Fruit fly (Drosophila melanogaster) whole organism, prepupa: ENCODE results near the gene fd96Ca.

ENCODE experiments used
- Blimp-1 ChIP-seq: fragments of 200-800 bp; sonication (Bioruptor generic); optimal IDR thresholded peaks from 3 replicates; lab custom pipeline; 2017; ENCODE audit warnings: missing biosample characterization, missing genetic modification characterization, mild to moderate bottlenecking, moderate library complexity, missing genetic modification reagents
- CG10669 ChIP-seq: fragments of 200-800 bp; sonication (Bioruptor generic); optimal IDR thresholded peaks from 3 replicates; lab custom pipeline; 2018; ENCODE audit warnings: missing biosample characterization, mild to moderate bottlenecking, missing genetic modification characterization, moderate library complexity
- CG11762 ChIP-seq: fragments of 200-800 bp; sonication (Bioruptor generic); optimal IDR thresholded peaks from 3 replicates; lab custom pipeline; 2016; ENCODE audit warnings: missing biosample characterization, missing genetic modification characterization; ENCODE audit not compliant: insufficient read depth
- CG15336 ChIP-seq: fragments of 200-800 bp; sonication (Bioruptor generic); IDR thresholded peaks from 2 replicates; pipeline ENCODE4 v1.3.6; 2022; ENCODE audit warnings: missing biosample characterization, missing genetic modification characterization
- CG1621 ChIP-seq: fragments of 200-800 bp; sonication (Bioruptor generic); optimal IDR thresholded peaks from 3 replicates; lab custom pipeline; 2018; ENCODE audit warnings: missing biosample characterization, mild to moderate bottlenecking, missing genetic modification characterization
- CG3032 ChIP-seq: fragments of 200-800 bp; optimal IDR thresholded peaks from 2 replicates; lab custom pipeline; 2019; ENCODE audit warnings: missing biosample characterization, mild to moderate bottlenecking, missing genetic modification characterization, moderate library complexity
- CG31627 ChIP-seq: fragments of 200-800 bp; sonication (Bioruptor generic); optimal IDR thresholded peaks from 3 replicates; lab custom pipeline; 2016; ENCODE audit warnings: missing biosample characterization, missing genetic modification characterization
- CG32006 ChIP-seq: fragments of 200-800 bp; sonication (Bioruptor generic); optimal IDR thresholded peaks from 3 replicates; lab custom pipeline; 2017; ENCODE audit warnings: missing biosample characterization, mild to moderate bottlenecking, missing genetic modification characterization
- CG3919 ChIP-seq: fragments of 200-800 bp; sonication (Bioruptor generic); optimal IDR thresholded peaks from 3 replicates; lab custom pipeline; 2016; ENCODE audit warnings: missing biosample characterization, missing genetic modification characterization
- CG4318 ChIP-seq: fragments of 200-800 bp; sonication (Bioruptor generic); optimal IDR thresholded peaks from 3 replicates; lab custom pipeline; 2017; ENCODE audit warnings: missing biosample characterization, mild to moderate bottlenecking, missing genetic modification characterization
- CG6276 ChIP-seq: fragments of 200-800 bp; sonication (Bioruptor generic); optimal IDR thresholded peaks from 2 replicates; lab custom pipeline; 2017; ENCODE audit warnings: missing biosample characterization, mild to moderate bottlenecking, missing genetic modification characterization
- CG6792 ChIP-seq: fragments of 200-800 bp; sonication (Bioruptor generic); optimal IDR thresholded peaks from 3 replicates; lab custom pipeline; 2016; ENCODE audit warnings: missing biosample characterization, missing genetic modification characterization
- CG6854 ChIP-seq: fragments of 200-800 bp; sonication (Bioruptor generic); optimal IDR thresholded peaks from 2 replicates; lab custom pipeline; 2017; ENCODE audit warnings: missing biosample characterization, mild to moderate bottlenecking, missing genetic modification characterization
- CG7368 ChIP-seq: fragments of 200-800 bp; sonication (Bioruptor generic); optimal IDR thresholded peaks from 3 replicates; lab custom pipeline; 2016; ENCODE audit warnings: missing biosample characterization, missing genetic modification characterization
- CG8119 ChIP-seq: fragments of 200-800 bp; sonication (Bioruptor generic); IDR thresholded peaks from 3 replicates; pipeline ENCODE4 v1.3.6; 2022; ENCODE audit warnings: missing biosample characterization, missing genetic modification characterization
- CG8319 ChIP-seq: fragments of 200-800 bp; sonication (Bioruptor generic); optimal IDR thresholded peaks from 3 replicates; lab custom pipeline; 2016; ENCODE audit warnings: missing biosample characterization, missing genetic modification characterization
- CG8632 ChIP-seq: fragments of 200-800 bp; sonication (Bioruptor generic); optimal IDR thresholded peaks from 3 replicates; lab custom pipeline; 2016; ENCODE audit warnings: missing biosample characterization, missing genetic modification characterization
- Eip75B ChIP-seq: fragments of 200-800 bp; sonication (Bioruptor generic); optimal IDR thresholded peaks from 3 replicates; lab custom pipeline; 2016; ENCODE audit warnings: missing biosample characterization, missing genetic modification characterization
- Eip78C ChIP-seq: fragments of 200-800 bp; sonication (Bioruptor generic); peaks from one replicate; lab custom pipeline; 2016; ENCODE audit warnings: missing biosample characterization, missing genetic modification characterization
- Eip93F ChIP-seq: fragments of 200-800 bp; sonication (Bioruptor generic); optimal IDR thresholded peaks from 2 replicates; lab custom pipeline; 2016; ENCODE audit warnings: missing biosample characterization, mild to moderate bottlenecking, missing genetic modification characterization
- Gug ChIP-seq: fragments of 200-800 bp; sonication (Bioruptor generic); IDR thresholded peaks from 2 replicates; pipeline ENCODE4 v1.3.6; 2022; ENCODE audit warnings: missing biosample characterization, missing genetic modification characterization
- Hr4 ChIP-seq: fragments of 200-800 bp; sonication (Bioruptor generic); optimal IDR thresholded peaks from 3 replicates; lab custom pipeline; 2016; ENCODE audit warnings: missing biosample characterization, missing genetic modification characterization
- Met ChIP-seq: fragments of 200-800 bp; sonication (Bioruptor generic); optimal IDR thresholded peaks from 3 replicates; lab custom pipeline; 2016; ENCODE audit warnings: missing biosample characterization, missing genetic modification characterization
- OdsH ChIP-seq: fragments of 200-800 bp; sonication (Bioruptor generic); optimal IDR thresholded peaks from 3 replicates; lab custom pipeline; 2016; ENCODE audit warnings: missing biosample characterization, missing genetic modification characterization
- Sox102F ChIP-seq: fragments of 200-800 bp; sonication (Bioruptor generic); optimal IDR thresholded peaks from 2 replicates; lab custom pipeline; 2016; ENCODE audit warnings: missing biosample characterization, mild to moderate bottlenecking, missing genetic modification characterization
- Sox14 ChIP-seq: fragments of 200-800 bp; sonication (Bioruptor generic); optimal IDR thresholded peaks from 3 replicates; lab custom pipeline; 2016; ENCODE audit warnings: missing biosample characterization, missing genetic modification characterization
- Sox15 ChIP-seq: fragments of 200-800 bp; sonication (Bioruptor generic); optimal IDR thresholded peaks from 3 replicates; lab custom pipeline; 2016; ENCODE audit warnings: missing biosample characterization, missing genetic modification characterization
- achi ChIP-seq: fragments of 200-800 bp; sonication (Bioruptor generic); optimal IDR thresholded peaks from 3 replicates; lab custom pipeline; 2016; ENCODE audit warnings: missing biosample characterization, missing genetic modification characterization
- acj6 ChIP-seq: fragments of 200-800 bp; sonication (Bioruptor generic); optimal IDR thresholded peaks from 3 replicates; lab custom pipeline; 2016; ENCODE audit warnings: missing biosample characterization, missing genetic modification characterization
- dsx ChIP-seq: fragments of 200-800 bp; optimal IDR thresholded peaks from 3 replicates; lab custom pipeline; 2019; ENCODE audit warnings: missing biosample characterization, mild to moderate bottlenecking, missing genetic modification characterization, moderate library complexity; ENCODE audit not compliant: poor library complexity, severe bottlenecking
- eg ChIP-seq: fragments of 200-800 bp; sonication (Bioruptor generic); IDR thresholded peaks from 3 replicates; pipeline ENCODE4 v1.3.6; 2022; ENCODE audit warnings: missing biosample characterization, missing genetic modification characterization
- esn ChIP-seq: fragments of 200-800 bp; sonication (Bioruptor generic); optimal IDR thresholded peaks from 2 replicates; lab custom pipeline; 2016; ENCODE audit warnings: missing biosample characterization, mild to moderate bottlenecking, missing genetic modification characterization, moderate library complexity
- fd59A ChIP-seq: fragments of 200-800 bp; sonication (Bioruptor generic); optimal IDR thresholded peaks from 2 replicates; lab custom pipeline; 2017; ENCODE audit warnings: missing biosample characterization, mild to moderate bottlenecking, missing genetic modification characterization, missing genetic modification reagents
- fd85E ChIP-seq: fragments of 200-800 bp; sonication (Bioruptor generic); optimal IDR thresholded peaks from 3 replicates; lab custom pipeline; 2016; ENCODE audit warnings: missing biosample characterization, missing genetic modification characterization
- lz ChIP-seq: fragments of 200-800 bp; sonication (Bioruptor generic); optimal IDR thresholded peaks from 3 replicates; lab custom pipeline; 2016; ENCODE audit warnings: missing biosample characterization, missing genetic modification characterization
- pdm3 ChIP-seq: fragments of 200-800 bp; sonication (Bioruptor generic); optimal IDR thresholded peaks from 3 replicates; lab custom pipeline; 2016; ENCODE audit warnings: missing biosample characterization, missing genetic modification characterization
- spab ChIP-seq: fragments of 200-800 bp; sonication (Bioruptor generic); optimal IDR thresholded peaks from 2 replicates; lab custom pipeline; 2017; ENCODE audit warnings: missing biosample characterization, mild to moderate bottlenecking, missing genetic modification characterization, missing genetic modification reagents
- topi ChIP-seq: fragments of 200-800 bp; sonication (Bioruptor generic); optimal IDR thresholded peaks from 3 replicates; lab custom pipeline; 2016; ENCODE audit warnings: missing biosample characterization, missing genetic modification characterization

fd96Ca gene

DNA sequence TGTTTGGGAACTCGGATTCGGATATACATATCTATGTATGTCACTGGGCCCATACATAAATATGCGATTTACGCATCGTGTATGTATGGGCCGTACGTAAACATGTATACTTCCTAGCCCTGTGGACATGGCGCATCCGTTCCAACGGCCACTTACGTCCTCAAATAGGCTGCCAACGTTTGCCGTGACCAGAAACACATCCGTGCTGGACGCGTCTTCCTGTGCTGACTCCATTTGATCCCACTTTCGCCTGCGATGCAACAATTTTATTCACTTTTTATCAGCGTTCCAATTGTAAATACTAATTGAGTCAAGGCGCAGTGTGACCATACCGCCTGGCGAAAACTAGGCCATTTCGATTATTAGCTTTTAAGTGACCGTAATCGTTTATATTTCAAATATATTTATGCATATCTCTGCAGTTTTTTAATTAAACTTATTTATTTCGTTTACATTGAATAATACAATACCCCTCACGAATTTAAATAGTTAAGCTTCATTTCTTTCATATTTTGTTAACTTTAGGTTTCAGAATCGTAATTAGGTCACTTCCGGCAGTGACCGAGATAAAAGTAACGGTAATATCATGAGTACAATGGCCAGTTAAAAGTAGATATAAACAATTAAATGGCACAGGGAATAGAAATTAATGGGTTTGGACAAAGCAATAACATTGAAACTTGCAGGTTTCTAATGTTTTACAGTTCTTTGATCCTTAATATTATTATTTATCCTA, 37.5 kb upstream of the fd96Ca start, which contains the start of gene 5PtaseI:
Gene 5PtaseI, minus strand, starts transcription at position 336 of the 736 bp plus-strand sequence.
- TF ChIP-seq CG8632 (GFP tag; lab: Kevin White, UChicago) (no peak), Eip75B (GFP tag; lab: Kevin White, UChicago) (peak; percentile 74), Eip78C (peak; percentile 50), topi (no peak)

DNA sequence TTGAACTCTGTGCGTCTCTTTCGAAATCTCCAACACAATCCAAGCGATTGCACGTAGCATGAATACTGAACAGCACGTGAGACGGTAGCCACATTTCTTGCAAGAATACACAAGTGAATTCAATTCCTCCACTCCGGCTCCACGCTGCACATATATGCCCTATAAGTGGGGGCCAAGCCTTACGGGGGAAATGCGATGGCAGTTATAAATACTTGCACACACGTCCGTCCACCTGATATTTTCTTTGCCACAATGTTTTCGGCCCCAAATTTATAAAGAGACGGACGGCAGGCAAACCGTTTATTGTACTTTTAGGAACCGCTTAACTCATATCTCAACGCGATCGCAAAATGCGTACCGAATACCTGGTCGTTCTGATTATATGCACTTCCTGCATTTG, 36.5 kb upstream of the fd96Ca start, which contains the start of gene CG11786:
Gene CG11786, plus strand, starts transcription at position 301 of the 400 bp plus-strand sequence.
- TF ChIP-seq Blimp-1 (peak; percentile 19), Eip93F (GFP tag; lab: Kevin White, UChicago) (no peak), fd85E (GFP tag; lab: Kevin White, UChicago) (no peak)

DNA sequence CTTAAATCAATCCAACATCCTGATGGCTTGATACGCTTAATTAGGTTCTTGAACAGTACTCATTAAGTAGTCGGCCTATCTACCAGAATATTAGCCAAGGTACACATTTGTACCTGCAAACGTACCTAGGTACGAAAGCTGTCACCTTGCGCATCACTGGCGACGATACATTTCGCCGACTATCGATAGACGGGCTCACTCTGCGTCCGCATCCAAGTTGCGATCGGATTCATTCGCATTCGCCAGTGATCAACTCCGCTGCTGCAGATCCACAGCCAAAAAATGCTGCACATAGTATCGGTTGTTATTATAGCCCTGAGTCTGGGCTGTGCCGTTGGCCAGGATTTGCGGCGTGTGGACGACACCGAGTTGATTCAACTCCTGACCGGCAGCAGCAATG, 35.0 kb upstream of the fd96Ca start, which contains the start of gene CG11790:
Gene CG11790, plus strand, starts transcription at position 203 of the 400 bp plus-strand sequence.
- TF ChIP-seq CG31627 (GFP tag; lab: Kevin White, UChicago) (no peak), Eip75B (GFP tag; lab: Kevin White, UChicago) (peak; percentile 11), CG10669 (no peak), eg (GFP tag; lab: Robert Waterston, UW) (no peak), spab (GFP tag; lab: Kevin White, UChicago) (no peak), CG1621 (tag; lab: Kevin White, UChicago) (peak; percentile 54), CG7368 (no peak), CG4318 (GFP tag; lab: Kevin White, UChicago) (no peak), CG6792 (no peak), CG6276 (GFP tag; lab: Kevin White, UChicago) (no peak), Met (GFP tag; lab: Kevin White, UChicago) (no peak), fd59A (no peak), CG8319 (no peak), Eip93F (GFP tag; lab: Kevin White, UChicago) (no peak), CG15336 (no peak), CG6854 (GFP tag; lab: Kevin White, UChicago) (peak; percentile 5), Hr4 (GFP tag; lab: Kevin White, UChicago) (no peak), CG3032 (tag; lab: Kevin White, UChicago) (no peak), OdsH (no peak), topi (peak; percentile 11), Sox15 (no peak), CG32006 (no peak), acj6 (GFP tag; lab: Kevin White, UChicago) (no peak), Gug (no peak), Eip78C (peak; percentile 22), esn (peak; percentile 34), pdm3 (GFP tag; lab: Kevin White, UChicago) (no peak), lz (GFP tag; lab: Kevin White, UChicago) (no peak), Sox102F (GFP tag; lab: Kevin White, UChicago) (no peak), CG8632 (GFP tag; lab: Kevin White, UChicago) (no peak), achi (GFP tag; lab: Kevin White, UChicago) (no peak), CG11762 (no peak), dsx (GFP tag; lab: Kevin White, UChicago) (no peak), CG3919 (GFP tag; lab: Kevin White, UChicago) (no peak), Sox14 (no peak), CG8119 (no peak)
- TF ChIP-seq, all 60 proteins: peak for 6
